Fruit fly (Drosophila melanogaster): ENCODE data around the gene Meltrin.
A peak's percentile ranks its signal among the peaks of the same experiment; 100 is the strongest.

The Meltrin gene

dm6 chr3R:14674762-14675161 is 22.3 kb downstream of the Meltrin start:
- TF ChIP-seq Jarid2 (GFP tag; optimal IDR thresholded peaks at IDR 0.05) (no peak), emc (GFP tag; optimal IDR thresholded peaks at IDR 0.05) (no peak), sisA (GFP tag; IDR thresholded peaks at IDR 0.05) (peak; percentile 66), scrt (GFP tag; optimal IDR thresholded peaks at IDR 0.05) (no peak), chinmo (GFP tag; IDR thresholded peaks at IDR 0.05; ENCODE audit: partially characterized antibody) (no peak), pros (GFP tag; optimal IDR thresholded peaks at IDR 0.05) (peak; percentile 16), CG10431 (GFP tag; optimal IDR thresholded peaks at IDR 0.05) (no peak), stwl (tag; optimal IDR thresholded peaks at IDR 0.05) (peak; percentile 53), insv (GFP tag; optimal IDR thresholded peaks at IDR 0.05) (no peak), klu (GFP tag; IDR thresholded peaks at IDR 0.05) (no peak), CG4854 (GFP tag; optimal IDR thresholded peaks at IDR 0.05) (peak; percentile 34), CG3163 (GFP tag; optimal IDR thresholded peaks at IDR 0.05) (no peak), grn (GFP tag; optimal IDR thresholded peaks at IDR 0.05) (peak; percentile 4), CG14710 (tag; optimal IDR thresholded peaks at IDR 0.05) (peak; percentile 82), Ssrp (tag; optimal IDR thresholded peaks at IDR 0.05) (peak; percentile 67), Mad (GFP tag; optimal IDR thresholded peaks at IDR 0.05) (no peak), luna (GFP tag; optimal IDR thresholded peaks at IDR 0.05) (no peak), CG7963 (GFP tag; IDR thresholded peaks at IDR 0.05; ENCODE audit: partially characterized antibody) (no peak), Taf1 (GFP tag; IDR thresholded peaks at IDR 0.05) (no peak), mam (GFP tag; optimal IDR thresholded peaks at IDR 0.05) (no peak), tll (GFP tag; optimal IDR thresholded peaks at IDR 0.05) (peak in 1 of 2 experiments; percentile 92), jing (GFP tag; optimal IDR thresholded peaks at IDR 0.05) (peak; percentile 21), wek (GFP tag; optimal IDR thresholded peaks at IDR 0.05) (no peak), ssp (GFP tag; IDR thresholded peaks at IDR 0.05) (peak; percentile 41; the same call in 1 of the 2 replicates), nau (GFP tag; optimal IDR thresholded peaks at IDR 0.05) (no peak), CG1529 (GFP tag; optimal IDR thresholded peaks at IDR 0.05) (peak; percentile 35), CG43689 (GFP tag; IDR thresholded peaks at IDR 0.05) (no peak), CG17802 (tag; optimal IDR thresholded peaks at IDR 0.05) (no peak), CG31365 (tag; optimal IDR thresholded peaks at IDR 0.05) (no peak), CG18764 (GFP tag; optimal IDR thresholded peaks at IDR 0.05) (peak; percentile 57), lov (optimal IDR thresholded peaks at IDR 0.05) (no peak), lov (GFP tag; IDR thresholded peaks at IDR 0.05) (0 out of 3 replicates have a peak, but pooled peaks have one; percentile 84), H15 (GFP tag; IDR thresholded peaks at IDR 0.05) (peak; percentile 55; the same call in 1 of the 3 replicates), Hey (tag; optimal IDR thresholded peaks at IDR 0.05) (no peak), CG11695 (GFP tag; IDR thresholded peaks at IDR 0.05) (peak; percentile 61; the same call in 2 of the 3 replicates), sr (GFP tag; IDR thresholded peaks at IDR 0.05) (0 out of 3 replicates have a peak, but pooled peaks have one; percentile 17), dpn (GFP tag; optimal IDR thresholded peaks at IDR 0.05) (peak; percentile 38 to 51), CG10321 (GFP tag; IDR thresholded peaks at IDR 0.05) (no peak), bcd (GFP tag; optimal IDR thresholded peaks at IDR 0.05) (peak; percentile 38), gfzf (GFP tag; optimal IDR thresholded peaks at IDR 0.05) (no peak), CG6854 (GFP tag; optimal IDR thresholded peaks at IDR 0.05) (no peak), fd96Cb (tag; optimal IDR thresholded peaks at IDR 0.05) (peak; percentile 64), CG2889 (GFP tag; IDR thresholded peaks at IDR 0.05) (no peak), CG32767 (GFP tag; IDR thresholded peaks at IDR 0.05) (peak; percentile 57; the same call in 1 of the 2 replicates), CHES-1-like (GFP tag; optimal IDR thresholded peaks at IDR 0.05) (no peak), nerfin-2 (GFP tag; IDR thresholded peaks at IDR 0.05; ENCODE audit: partially characterized antibody) (no peak), ewg (GFP tag; optimal IDR thresholded peaks at IDR 0.05) (no peak), BtbVII (GFP tag; optimal IDR thresholded peaks at IDR 0.05) (no peak), HmgD (GFP tag; optimal IDR thresholded peaks at IDR 0.05) (no peak), CG16815 (GFP tag; optimal IDR thresholded peaks at IDR 0.05) (peak; percentile 62), Hand (GFP tag; optimal IDR thresholded peaks at IDR 0.05) (no peak)

Data from whole organism, embryonic.